ENCODE assay signal across 3 fruit fly cellular contexts in genomic region chr3R:14424777-14425176, dm6.
A peak's percentile ranks its signal among the peaks of the same experiment; 100 is the strongest.
TF ChIP-seq lines count a peak whose summit lies in the region.

No protein-coding gene starts in this region.

- TF ChIP-seq CTCF in whole organism, embryonic (GFP tag; optimal IDR thresholded peaks at IDR 0.05; lab: Kevin White, UChicago): no peak

TF ChIP-seq in whole organism, embryonic, 481 proteins besides CTCF, POLR2A, EP300 and RAD21:
- TF ChIP-seq nerfin-2 (GFP tag; IDR thresholded peaks at IDR 0.05; lab: Robert Waterston, UW; ENCODE audit: partially characterized antibody) (no peak), sens (GFP tag; lab: Kevin White, UChicago) (peak; percentile 40), gfzf (GFP tag; optimal IDR thresholded peaks at IDR 0.05; lab: Kevin White, UChicago) (no peak), gcm2 (GFP tag; optimal IDR thresholded peaks at IDR 0.05; lab: Kevin White, UChicago) (no peak), CG11504 (tag; optimal IDR thresholded peaks at IDR 0.05; lab: Kevin White, UChicago) (peak; percentile 39), Sox102F (GFP tag; optimal IDR thresholded peaks at IDR 0.05; lab: Kevin White, UChicago) (peak; percentile 4), az2 (GFP tag; optimal IDR thresholded peaks at IDR 0.05; lab: Kevin White, UChicago) (peak; percentile 1), gem (tag; optimal IDR thresholded peaks at IDR 0.05; lab: Kevin White, UChicago) (peak; percentile 28), fd96Cb (tag; optimal IDR thresholded peaks at IDR 0.05; lab: Kevin White, UChicago) (peak; percentile 17), bowl (GFP tag; IDR thresholded peaks at IDR 0.05; lab: Robert Waterston, UW) (no peak), Drgx (GFP tag; IDR thresholded peaks at IDR 0.05; lab: Robert Waterston, UW) (peak; percentile 52), dmrt99B (tag; optimal IDR thresholded peaks at IDR 0.05; lab: Kevin White, UChicago) (peak; percentile 50), CG2678 (tag; optimal IDR thresholded peaks at IDR 0.05; lab: Kevin White, UChicago) (peak; percentile 12), Ets65A (GFP tag; lab: Kevin White, UChicago) (peak; percentile 50), CG17829 (tag; optimal IDR thresholded peaks at IDR 0.05; lab: Kevin White, UChicago) (no peak), Pdp1 (GFP tag; optimal IDR thresholded peaks at IDR 0.05; lab: Kevin White, UChicago) (peak in 1 of 2 experiments; percentile 12), CG31441 (GFP tag; IDR thresholded peaks at IDR 0.05; lab: Robert Waterston, UW) (0 out of 2 replicates have a peak, but pooled peaks have one; percentile 22), Med (GFP tag; lab: Kevin White, UChicago) (peak; percentile 34), CG9797 (GFP tag; optimal IDR thresholded peaks at IDR 0.05; lab: Kevin White, UChicago) (no peak), Atf6 (GFP tag; IDR thresholded peaks at IDR 0.05; lab: Robert Waterston, UW) (no peak), lab (GFP tag; optimal IDR thresholded peaks at IDR 0.05; lab: Kevin White, UChicago) (peak; percentile 1), kni (GFP tag; optimal IDR thresholded peaks at IDR 0.05; lab: Kevin White, UChicago) (no peak), Asciz (GFP tag; optimal IDR thresholded peaks at IDR 0.05; lab: Kevin White, UChicago) (no peak), CG17359 (tag; optimal IDR thresholded peaks at IDR 0.05; lab: Kevin White, UChicago) (peak; percentile 1), kah (GFP tag; optimal IDR thresholded peaks at IDR 0.05; lab: Kevin White, UChicago) (no peak), Oli (tag; optimal IDR thresholded peaks at IDR 0.05; lab: Kevin White, UChicago) (peak; percentile 12), Gug (GFP tag; IDR thresholded peaks at IDR 0.05; lab: Robert Waterston, UW) (no peak)
TF ChIP-seq in whole organism, embryonic: peak in this region for 16.

TF ChIP-seq in whole organism, prepupa, 60 proteins besides CTCF, POLR2A, EP300 and RAD21:
- TF ChIP-seq CG4318 (GFP tag; optimal IDR thresholded peaks at IDR 0.05; lab: Kevin White, UChicago) (peak; percentile 24), achi (GFP tag; optimal IDR thresholded peaks at IDR 0.05; lab: Kevin White, UChicago) (peak; percentile 16), CG8119 (GFP tag; IDR thresholded peaks at IDR 0.05; lab: Robert Waterston, UW) (peak; percentile 76), OdsH (GFP tag; optimal IDR thresholded peaks at IDR 0.05; lab: Kevin White, UChicago) (peak; percentile 19), eg (GFP tag; IDR thresholded peaks at IDR 0.05; lab: Robert Waterston, UW) (peak; percentile 47; the same call in 1 of the 3 replicates), net (GFP tag; optimal IDR thresholded peaks at IDR 0.05; lab: Kevin White, UChicago) (peak; percentile 28), fd59A (GFP tag; optimal IDR thresholded peaks at IDR 0.05; lab: Kevin White, UChicago) (no peak), CG32006 (GFP tag; optimal IDR thresholded peaks at IDR 0.05; lab: Kevin White, UChicago) (peak; percentile 62), CG1621 (tag; optimal IDR thresholded peaks at IDR 0.05; lab: Kevin White, UChicago) (no peak), topi (GFP tag; optimal IDR thresholded peaks at IDR 0.05; lab: Kevin White, UChicago) (no peak), salr (GFP tag; optimal IDR thresholded peaks at IDR 0.05; lab: Kevin White, UChicago) (peak in 1 of 2 experiments; percentile 46), Gug (GFP tag; IDR thresholded peaks at IDR 0.05; lab: Robert Waterston, UW) (peak; percentile 31; the same call in 1 of the 2 replicates), CG3919 (GFP tag; optimal IDR thresholded peaks at IDR 0.05; lab: Kevin White, UChicago) (peak; percentile 2), CG31627 (GFP tag; optimal IDR thresholded peaks at IDR 0.05; lab: Kevin White, UChicago) (no peak), CG6854 (GFP tag; optimal IDR thresholded peaks at IDR 0.05; lab: Kevin White, UChicago) (no peak), Eip78C (GFP tag; lab: Kevin White, UChicago) (peak; percentile 63), CG15336 (GFP tag; IDR thresholded peaks at IDR 0.05; lab: Robert Waterston, UW) (peak; percentile 72), Hr4 (GFP tag; optimal IDR thresholded peaks at IDR 0.05; lab: Kevin White, UChicago) (peak; percentile 61), Sox14 (GFP tag; optimal IDR thresholded peaks at IDR 0.05; lab: Kevin White, UChicago) (no peak), CG6808 (GFP tag; optimal IDR thresholded peaks at IDR 0.05; lab: Kevin White, UChicago) (no peak), CG6276 (GFP tag; optimal IDR thresholded peaks at IDR 0.05; lab: Kevin White, UChicago) (peak; percentile 65), acj6 (GFP tag; optimal IDR thresholded peaks at IDR 0.05; lab: Kevin White, UChicago) (no peak), Smox (GFP tag; optimal IDR thresholded peaks at IDR 0.05; lab: Kevin White, UChicago) (no peak), CG6163 (GFP tag; IDR thresholded peaks at IDR 0.05; lab: Robert Waterston, UW) (0 out of 3 replicates have a peak, but pooled peaks have one; percentile 43), ss (GFP tag; optimal IDR thresholded peaks at IDR 0.05; lab: Kevin White, UChicago) (no peak)

TF ChIP-seq in whole organism, pupa, 21 proteins besides CTCF, POLR2A, EP300 and RAD21:
- TF ChIP-seq Ets98B (GFP tag; IDR thresholded peaks at IDR 0.05; lab: Robert Waterston, UW) (peak; percentile 60), CG15710 (tag; optimal IDR thresholded peaks at IDR 0.05; lab: Kevin White, UChicago) (no peak), D1 (tag; optimal IDR thresholded peaks at IDR 0.05; lab: Kevin White, UChicago) (no peak), EcR (GFP tag; optimal IDR thresholded peaks at IDR 0.05; lab: Kevin White, UChicago) (no peak), CG13204 (GFP tag; optimal IDR thresholded peaks at IDR 0.05; lab: Kevin White, UChicago) (no peak), CG10348 (GFP tag; IDR thresholded peaks at IDR 0.05; lab: Robert Waterston, UW) (no peak), CG32121 (GFP tag; IDR thresholded peaks at IDR 0.05; lab: Robert Waterston, UW) (peak; percentile 69), Pif1B (GFP tag; optimal IDR thresholded peaks at IDR 0.05; lab: Kevin White, UChicago) (no peak), Pif1A (GFP tag; optimal IDR thresholded peaks at IDR 0.05; lab: Kevin White, UChicago) (no peak), CG12605 (GFP tag; IDR thresholded peaks at IDR 0.05; lab: Robert Waterston, UW) (peak; percentile 39; the same call in 1 of the 2 replicates), CG8159 (tag; optimal IDR thresholded peaks at IDR 0.05; lab: Kevin White, UChicago) (no peak), fd96Ca (GFP tag; IDR thresholded peaks at IDR 0.05; lab: Robert Waterston, UW) (no peak), CG8301 (tag; optimal IDR thresholded peaks at IDR 0.05; lab: Kevin White, UChicago) (peak; percentile 54), Snoo (tag; optimal IDR thresholded peaks at IDR 0.05; lab: Kevin White, UChicago) (no peak), rn (GFP tag; IDR thresholded peaks at IDR 0.05; lab: Robert Waterston, UW) (0 out of 2 replicates have a peak, but pooled peaks have one; percentile 2), CG14655 (GFP tag; optimal IDR thresholded peaks at IDR 0.05; lab: Kevin White, UChicago) (peak; percentile 3), CG4496 (GFP tag; IDR thresholded peaks at IDR 0.05; lab: Robert Waterston, UW) (peak; percentile 73), gl (tag; optimal IDR thresholded peaks at IDR 0.05; lab: Kevin White, UChicago) (no peak), CG17806 (tag; optimal IDR thresholded peaks at IDR 0.05; lab: Kevin White, UChicago) (no peak), CG9948 (tag; optimal IDR thresholded peaks at IDR 0.05; lab: Kevin White, UChicago) (no peak), CG34367 (tag; optimal IDR thresholded peaks at IDR 0.05; lab: Kevin White, UChicago) (no peak)

Comparison
In these comparisons a context has a peak if more than half of its experiments do, and no peak if none do; other contexts are left out.
1. Of the 7 proteins assayed by ChIP-seq in both whole organism, embryonic and whole organism, prepupa: peak only in whole organism, embryonic: Sox102F; only in whole organism, prepupa: Gug; in both: none; in neither: 5.